Fruit fly (Drosophila melanogaster): Measurements from ENCODE around the gene Rab3GAP1.

The Rab3GAP1 gene

DNA sequence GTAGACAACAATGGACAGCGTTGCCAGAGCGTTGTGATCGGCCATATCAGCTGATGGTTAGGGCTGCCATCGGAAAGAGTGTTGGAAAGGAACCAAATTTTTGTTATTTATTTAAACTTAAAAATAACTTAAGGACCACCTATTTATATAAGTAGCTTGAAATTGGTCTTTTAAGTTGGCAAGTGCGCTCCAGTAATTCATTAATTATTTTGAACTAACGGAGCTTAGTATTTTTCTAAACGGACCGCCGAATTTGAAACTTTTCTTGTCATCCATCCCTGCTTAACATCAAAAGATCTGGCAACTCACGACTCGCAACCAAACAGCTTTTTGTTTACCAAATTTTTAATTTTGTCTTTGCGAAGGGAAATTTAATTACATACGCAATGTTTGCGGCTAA is at the start of gene Rab3GAP1, which contains the start of gene CG14352:
Gene Rab3GAP1, minus strand, starts transcription at position 36 of the 400 bp plus-strand sequence.
Gene CG14352, plus strand, starts transcription at position 289 of the 400 bp plus-strand sequence.
- TF ChIP-seq pad (GFP tag; optimal IDR thresholded peaks at IDR 0.05), result peak; percentile 68
- TF ChIP-seq bab1 (GFP tag; optimal IDR thresholded peaks at IDR 0.05), result peak; percentile 86
- no peak for TF ChIP-seq kay (GFP tag; ENCODE audit: borderline replicate concordance)
- TF ChIP-seq Clk (GFP tag; optimal IDR thresholded peaks at IDR 0.05), result peak; percentile 69
- peak; percentile 74 for TF ChIP-seq CG14711 (tag; optimal IDR thresholded peaks at IDR 0.05)
- TF ChIP-seq CG1620 (GFP tag; optimal IDR thresholded peaks at IDR 0.05), result peak; percentile 88
- peak; percentile 84 for TF ChIP-seq Hr96 (GFP tag; optimal IDR thresholded peaks at IDR 0.05)
- peak; percentile 57 for TF ChIP-seq CG33017 (tag; optimal IDR thresholded peaks at IDR 0.05)
- peak; percentile 79 for TF ChIP-seq CG11617 (GFP tag; optimal IDR thresholded peaks at IDR 0.05)
- peak; percentile 75 for TF ChIP-seq CG12768 (GFP tag; optimal IDR thresholded peaks at IDR 0.05)
- TF ChIP-seq CG5204 (GFP tag; optimal IDR thresholded peaks at IDR 0.05), result peak; percentile 85
- TF ChIP-seq tj (GFP tag; optimal IDR thresholded peaks at IDR 0.05), result peak; percentile 46
- TF ChIP-seq ovo (GFP tag; optimal IDR thresholded peaks at IDR 0.05), result peak; percentile 75
- TF ChIP-seq toe (GFP tag; optimal IDR thresholded peaks at IDR 0.05), result peak; percentile 95
- TF ChIP-seq CG7101 (tag; optimal IDR thresholded peaks at IDR 0.05), result peak; percentile 79
- TF ChIP-seq CG7045 (GFP tag; optimal IDR thresholded peaks at IDR 0.05), result peak; percentile 86
- no peak for TF ChIP-seq cnc (optimal IDR thresholded peaks at IDR 0.05)
- peak; percentile 79 for TF ChIP-seq Crg-1 (GFP tag; optimal IDR thresholded peaks at IDR 0.05)
- peak; percentile 8 for TF ChIP-seq cic (GFP tag; optimal IDR thresholded peaks at IDR 0.05)
- TF ChIP-seq Mnt (GFP tag; optimal IDR thresholded peaks at IDR 0.05), result peak; percentile 56

DNA sequence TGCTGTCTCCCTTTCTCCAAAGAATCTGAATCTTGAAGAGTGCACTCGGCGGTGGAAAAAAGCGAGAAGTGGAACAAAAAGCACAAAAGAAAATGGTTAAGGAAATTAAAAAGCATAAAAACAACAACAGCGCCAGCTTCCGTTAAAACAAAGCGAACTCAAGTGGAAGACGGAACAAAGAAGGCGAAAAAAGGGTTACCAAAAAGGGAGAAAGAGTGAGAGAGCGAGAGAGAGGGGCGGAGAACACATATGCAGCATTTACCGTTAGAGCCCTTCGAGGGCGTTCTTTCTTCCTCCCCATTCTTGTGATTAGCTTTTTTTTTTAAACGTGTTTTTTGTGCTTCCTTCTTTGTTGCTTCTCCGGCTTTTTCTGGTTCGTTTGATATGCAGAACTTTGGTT is 47.2 kb upstream of the Rab3GAP1 start:
- TF ChIP-seq pad (GFP tag; optimal IDR thresholded peaks at IDR 0.05), result no peak
- no peak for TF ChIP-seq Crg-1 (GFP tag; optimal IDR thresholded peaks at IDR 0.05)
- no peak for TF ChIP-seq kay (GFP tag; ENCODE audit: borderline replicate concordance)
- TF ChIP-seq Hr96 (GFP tag; optimal IDR thresholded peaks at IDR 0.05), result no peak

DNA sequence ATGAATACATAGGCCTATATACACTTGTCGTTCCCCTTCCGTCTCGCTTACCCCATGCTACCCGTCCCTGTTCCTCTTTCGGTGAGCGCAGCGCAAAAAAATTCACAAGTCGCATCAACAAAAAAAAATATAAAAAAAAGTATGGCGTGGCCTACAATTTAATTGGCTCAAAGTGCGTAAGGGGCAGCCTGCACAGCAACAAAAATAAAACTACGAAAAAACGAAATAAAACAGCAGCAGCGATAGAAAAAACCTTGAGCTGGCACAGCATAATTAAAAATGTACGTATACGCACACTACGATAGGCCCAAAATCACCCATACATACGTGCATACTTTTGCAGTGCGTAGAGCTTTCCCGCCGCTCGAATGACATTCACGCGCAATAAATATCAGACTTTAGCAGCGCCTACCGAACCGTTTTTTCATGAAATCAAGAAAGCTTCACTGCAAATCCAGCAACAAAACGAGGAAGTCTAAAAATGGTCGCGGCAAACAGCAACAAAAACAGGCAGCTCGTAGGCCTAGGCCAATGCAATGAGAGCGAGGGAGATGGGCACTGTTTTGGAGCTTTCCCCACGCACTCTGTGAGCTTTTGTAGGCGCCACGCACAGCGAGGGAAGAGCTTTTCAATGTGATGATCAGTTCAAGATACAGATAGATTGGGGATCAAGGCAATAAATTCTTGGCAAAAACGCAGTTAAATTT is 46.0 kb upstream of the Rab3GAP1 start:
- TF ChIP-seq CG7045 (GFP tag; optimal IDR thresholded peaks at IDR 0.05) (no peak), toe (GFP tag; optimal IDR thresholded peaks at IDR 0.05) (no peak), cnc (optimal IDR thresholded peaks at IDR 0.05) (no peak), CG5204 (GFP tag; optimal IDR thresholded peaks at IDR 0.05) (no peak)

DNA sequence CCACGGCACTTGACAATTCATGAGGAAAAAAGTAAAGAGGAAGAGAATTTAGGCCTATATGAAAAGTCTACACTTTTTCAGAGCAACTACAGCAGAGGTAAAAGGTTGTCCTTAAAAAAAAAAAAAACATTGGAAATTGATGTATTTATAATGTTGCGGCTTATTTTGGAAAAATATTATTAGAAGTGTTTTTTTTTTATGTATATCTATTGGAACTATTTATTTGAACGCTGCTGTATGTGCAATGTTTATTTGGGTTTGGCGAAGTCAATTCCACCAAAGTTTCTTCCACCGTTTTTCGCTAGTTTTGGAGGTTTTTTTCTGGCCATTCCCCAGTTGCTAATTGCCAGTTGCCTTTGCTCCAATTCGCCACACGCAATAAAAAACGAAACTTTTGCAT is 44.9 kb upstream of the Rab3GAP1 start:
- TF ChIP-seq CG11617 (GFP tag; optimal IDR thresholded peaks at IDR 0.05) (no peak), cic (GFP tag; optimal IDR thresholded peaks at IDR 0.05) (no peak), toe (GFP tag; optimal IDR thresholded peaks at IDR 0.05) (no peak), CG12768 (GFP tag; optimal IDR thresholded peaks at IDR 0.05) (no peak), CG5204 (GFP tag; optimal IDR thresholded peaks at IDR 0.05) (no peak), Hr96 (GFP tag; optimal IDR thresholded peaks at IDR 0.05) (no peak), tj (GFP tag; optimal IDR thresholded peaks at IDR 0.05) (no peak), kay (GFP tag; ENCODE audit: borderline replicate concordance) (no peak)

DNA sequence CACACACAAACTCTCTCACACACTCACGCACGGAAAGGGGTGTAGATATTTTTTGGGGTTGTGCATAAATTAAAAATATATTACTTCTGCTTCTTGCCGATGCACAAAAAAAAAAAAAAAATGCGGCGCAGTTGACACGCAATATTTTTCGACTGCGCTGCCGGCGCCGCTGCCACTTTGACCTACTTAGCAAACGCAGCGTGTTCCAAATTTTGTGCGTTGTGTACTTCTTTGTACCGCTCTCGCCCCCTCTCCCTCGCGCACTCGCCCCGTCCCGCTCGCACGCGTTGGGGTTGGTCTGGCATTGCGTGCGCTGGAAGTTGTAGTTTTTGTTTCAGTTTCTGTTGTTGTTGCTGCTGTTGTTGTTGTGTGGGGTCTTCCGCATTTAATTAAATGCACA is 43.3 kb upstream of the Rab3GAP1 start:
- TF ChIP-seq CG5204 (GFP tag; optimal IDR thresholded peaks at IDR 0.05) (no peak), Clk (GFP tag; optimal IDR thresholded peaks at IDR 0.05) (no peak), ovo (GFP tag; optimal IDR thresholded peaks at IDR 0.05) (no peak), CG11617 (GFP tag; optimal IDR thresholded peaks at IDR 0.05) (no peak), Crg-1 (GFP tag; optimal IDR thresholded peaks at IDR 0.05) (no peak), CG14711 (tag; optimal IDR thresholded peaks at IDR 0.05) (no peak), CG7101 (tag; optimal IDR thresholded peaks at IDR 0.05) (no peak), toe (GFP tag; optimal IDR thresholded peaks at IDR 0.05) (no peak), pad (GFP tag; optimal IDR thresholded peaks at IDR 0.05) (no peak)

DNA sequence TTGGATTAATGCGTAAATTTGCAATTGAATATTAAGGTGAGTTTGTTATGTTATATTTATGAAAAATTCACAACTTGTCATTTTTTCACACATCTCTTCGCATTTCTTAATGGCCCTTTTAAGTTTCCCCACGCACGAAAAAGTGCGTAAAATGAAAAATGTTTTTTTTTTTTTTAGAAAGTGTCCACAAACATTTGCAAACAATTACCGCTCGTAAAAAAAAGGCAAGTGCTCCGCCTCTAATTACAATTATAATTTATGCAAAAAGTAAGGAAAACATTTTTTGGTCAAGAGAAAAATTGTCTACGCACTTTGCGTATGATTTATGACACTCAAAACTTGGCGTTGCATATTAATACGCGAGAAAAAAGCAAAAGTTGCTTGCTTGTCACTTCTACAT is 42.8 kb upstream of the Rab3GAP1 start:
- no peak for TF ChIP-seq Clk (GFP tag; optimal IDR thresholded peaks at IDR 0.05)
- TF ChIP-seq CG1620 (GFP tag; optimal IDR thresholded peaks at IDR 0.05), result no peak
- TF ChIP-seq CG14711 (tag; optimal IDR thresholded peaks at IDR 0.05), result no peak
- TF ChIP-seq pad (GFP tag; optimal IDR thresholded peaks at IDR 0.05), result no peak
- no peak for TF ChIP-seq CG11617 (GFP tag; optimal IDR thresholded peaks at IDR 0.05)
- TF ChIP-seq bab1 (GFP tag; optimal IDR thresholded peaks at IDR 0.05), result no peak

DNA sequence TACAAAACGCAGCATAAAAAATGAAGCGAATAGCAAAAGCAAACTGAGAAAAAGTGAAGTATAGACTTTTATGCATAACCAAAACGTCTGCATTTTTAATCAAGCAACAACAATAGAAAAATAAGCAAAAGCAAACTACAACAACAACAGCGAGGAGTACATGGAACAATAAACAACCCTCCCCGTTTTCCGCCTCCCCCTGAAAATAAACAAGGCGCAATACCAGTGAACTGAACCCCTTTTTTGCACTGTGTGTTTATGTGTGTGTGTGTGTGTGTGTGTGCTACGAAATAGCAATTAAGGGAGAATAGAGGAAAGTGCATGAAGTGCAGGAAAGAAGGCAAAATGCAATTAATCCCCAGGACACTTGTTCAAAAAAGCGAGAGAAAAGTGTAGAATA is 40.9 kb upstream of the Rab3GAP1 start:
- no peak for TF ChIP-seq Mnt (GFP tag; optimal IDR thresholded peaks at IDR 0.05)
- no peak for TF ChIP-seq CG7101 (tag; optimal IDR thresholded peaks at IDR 0.05)
- TF ChIP-seq Clk (GFP tag; optimal IDR thresholded peaks at IDR 0.05), result no peak
- no peak for TF ChIP-seq Crg-1 (GFP tag; optimal IDR thresholded peaks at IDR 0.05)
- TF ChIP-seq kay (GFP tag; ENCODE audit: borderline replicate concordance), result no peak
- no peak for TF ChIP-seq cnc (optimal IDR thresholded peaks at IDR 0.05)
- TF ChIP-seq CG5204 (GFP tag; optimal IDR thresholded peaks at IDR 0.05), result no peak
- no peak for TF ChIP-seq tj (GFP tag; optimal IDR thresholded peaks at IDR 0.05)
- no peak for TF ChIP-seq toe (GFP tag; optimal IDR thresholded peaks at IDR 0.05)
- TF ChIP-seq CG7045 (GFP tag; optimal IDR thresholded peaks at IDR 0.05), result no peak
- TF ChIP-seq CG12768 (GFP tag; optimal IDR thresholded peaks at IDR 0.05), result no peak
- TF ChIP-seq Hr96 (GFP tag; optimal IDR thresholded peaks at IDR 0.05), result no peak
- no peak for TF ChIP-seq cic (GFP tag; optimal IDR thresholded peaks at IDR 0.05)
- TF ChIP-seq CG33017 (tag; optimal IDR thresholded peaks at IDR 0.05), result no peak
- no peak for TF ChIP-seq CG1620 (GFP tag; optimal IDR thresholded peaks at IDR 0.05)
- TF ChIP-seq ovo (GFP tag; optimal IDR thresholded peaks at IDR 0.05), result no peak
- TF ChIP-seq bab1 (GFP tag; optimal IDR thresholded peaks at IDR 0.05), result no peak
- no peak for TF ChIP-seq pad (GFP tag; optimal IDR thresholded peaks at IDR 0.05)

Data from whole organism, adult.